Worm (Caenorhabditis elegans) whole organism, L4/young adult: Measurements from ENCODE around the gene D2096.11.
"Not testable (repeated sequence)": the region's sequence is repeated elsewhere in the genome, so short reads cannot be mapped to it uniquely, and the experiment has no call there.

ENCODE experiments used
- W03F9.2 ChIP-seq: fragments of 150-350 bp; optimal IDR thresholded peaks from 2 replicates; lab custom pipeline; 2014; ENCODE audit warnings: missing biosample characterization, missing genetic modification characterization
- dao-5 ChIP-seq: sonication (generic microtip); optimal IDR thresholded peaks from 2 replicates; lab custom pipeline; 2016; ENCODE audit warnings: missing genotype, missing genetic modification characterization, moderate library complexity, missing compliant biosample characterization
- him-1 ChIP-seq: sonication (generic microtip); optimal IDR thresholded peaks from 2 replicates; lab custom pipeline; 2016; ENCODE audit warnings: missing genotype, missing genetic modification reagents, missing genetic modification characterization, missing compliant biosample characterization

Gene D2096.11

DNA sequence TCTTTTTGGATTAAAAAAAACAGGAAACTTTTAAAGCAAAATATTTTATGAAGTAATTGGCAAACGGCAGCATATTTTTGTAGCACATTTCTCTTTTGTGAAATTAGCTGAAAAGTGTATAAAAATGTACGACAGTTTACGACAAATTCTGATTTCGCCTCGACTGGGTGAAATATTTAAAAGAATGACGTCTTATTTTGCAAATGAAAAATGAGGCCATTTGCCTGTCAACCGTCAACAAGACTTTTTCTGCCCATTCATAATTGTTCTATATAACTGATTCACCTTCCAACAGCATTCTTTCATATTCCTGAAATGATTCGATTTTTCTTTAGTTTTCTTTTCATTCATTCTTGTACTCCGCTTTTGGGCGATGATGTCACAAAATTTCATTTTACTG, 38.4 kb downstream of the D2096.11 start, which contains the start of the genes F17E9.2 and col-116:
Gene F17E9.2, plus strand, starts transcription at position 301 of the 400 bp plus-strand sequence.
Gene col-116, plus strand, starts transcription at position 315 of the 400 bp plus-strand sequence.
- TF ChIP-seq him-1 (tag; lab: Kevin White, UChicago) (no peak), dao-5 (tag; lab: Kevin White, UChicago) (no peak), W03F9.2 (no peak)

DNA sequence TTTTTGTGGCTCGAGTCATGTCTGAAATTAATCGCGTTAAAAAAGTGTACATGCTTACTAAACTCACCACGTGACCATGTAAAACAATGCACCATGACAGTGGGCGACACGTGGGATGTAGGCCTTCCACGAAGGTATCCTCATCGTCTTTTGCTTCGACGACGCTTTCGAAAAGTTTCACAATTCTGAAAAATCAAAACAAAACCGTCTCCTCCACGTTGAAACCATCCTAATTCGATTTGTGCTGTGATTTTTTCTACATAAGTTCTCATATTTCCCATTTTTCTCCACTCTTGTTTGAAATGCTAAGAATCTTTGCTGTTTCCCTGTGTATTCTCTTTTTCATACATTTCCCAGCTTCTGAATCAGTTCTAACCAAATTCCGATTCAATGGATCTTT, 39.4 kb downstream of the D2096.11 start, which contains the start of gene F17E9.3:
Gene F17E9.3, plus strand, starts transcription at position 301 of the 400 bp plus-strand sequence.
- TF ChIP-seq W03F9.2 = no peak
- TF ChIP-seq dao-5 (tag; lab: Kevin White, UChicago) = no peak

DNA sequence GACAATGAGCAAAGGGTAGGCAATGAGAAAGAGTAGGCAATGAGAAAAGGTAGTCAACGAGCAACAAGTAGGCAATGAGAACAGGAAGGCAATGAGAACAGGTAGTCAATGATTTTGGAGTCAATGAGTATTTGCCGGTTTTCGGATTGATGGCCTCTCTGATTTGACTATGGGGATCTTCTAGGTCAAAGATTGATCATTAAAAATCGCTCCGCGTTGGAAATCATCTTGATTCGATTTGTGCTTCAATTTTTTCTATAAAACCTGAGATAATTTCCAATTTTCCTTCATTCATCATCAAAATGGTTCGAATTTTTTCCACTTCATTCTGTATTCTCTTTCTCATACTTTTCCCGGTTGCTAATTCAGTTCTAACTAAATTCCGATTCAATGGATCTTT, 42.0 kb downstream of the D2096.11 start, which contains the start of gene F17E9.16:
Gene F17E9.16, plus strand, starts transcription at position 301 of the 400 bp plus-strand sequence.
- not testable (repeated sequence) for TF ChIP-seq him-1 (tag; lab: Kevin White, UChicago); dao-5 (tag; lab: Kevin White, UChicago); W03F9.2

DNA sequence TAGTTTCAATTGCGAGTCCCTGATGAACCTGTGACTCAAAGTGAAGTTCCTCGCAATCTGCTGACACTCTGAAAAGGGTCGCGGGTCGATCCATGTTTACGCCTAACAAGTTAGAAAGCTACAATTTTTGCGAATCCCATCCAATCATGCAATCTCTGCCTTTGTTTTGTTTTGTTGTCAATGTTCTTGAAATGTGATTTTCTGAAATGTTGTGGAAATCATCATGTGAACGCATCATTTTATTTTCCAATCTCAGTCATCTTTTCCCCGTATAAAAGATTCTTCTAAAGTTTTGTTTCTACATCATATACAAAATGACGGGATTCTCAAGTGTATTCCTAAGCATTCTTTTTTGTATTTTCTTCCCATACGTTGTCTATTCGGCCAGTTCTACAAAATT, 45.9 kb downstream of the D2096.11 start, which contains the start of gene F17E9.4:
Gene F17E9.4, plus strand, starts transcription at position 301 of the 400 bp plus-strand sequence.
- no peak for TF ChIP-seq dao-5 (tag; lab: Kevin White, UChicago)

DNA sequence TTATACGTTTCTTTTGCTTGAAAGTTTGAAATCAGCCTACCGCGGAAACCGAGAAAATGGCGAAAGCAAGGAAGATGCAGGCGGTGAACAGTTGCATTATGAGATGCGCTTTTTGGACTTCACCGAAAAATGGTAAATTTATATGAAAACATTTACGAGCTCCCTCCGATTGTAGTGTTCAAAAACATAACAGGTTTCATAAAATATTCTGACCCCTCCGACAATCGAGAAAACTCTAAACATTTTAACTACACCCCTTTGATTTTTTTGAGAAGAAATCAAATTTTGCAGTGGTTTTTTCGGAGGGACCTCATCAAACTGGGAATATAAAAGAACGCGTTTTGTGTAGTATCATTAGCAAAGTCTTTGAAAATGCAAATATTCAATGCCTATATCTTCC, 47.0 kb downstream of the D2096.11 start, which contains the start of the genes F17E9.18 and F17E9.15:
Gene F17E9.18, minus strand, starts transcription at position 101 of the 400 bp plus-strand sequence.
Gene F17E9.15, plus strand, starts transcription at position 368 of the 400 bp plus-strand sequence.
- TF ChIP-seq W03F9.2 = no peak

DNA sequence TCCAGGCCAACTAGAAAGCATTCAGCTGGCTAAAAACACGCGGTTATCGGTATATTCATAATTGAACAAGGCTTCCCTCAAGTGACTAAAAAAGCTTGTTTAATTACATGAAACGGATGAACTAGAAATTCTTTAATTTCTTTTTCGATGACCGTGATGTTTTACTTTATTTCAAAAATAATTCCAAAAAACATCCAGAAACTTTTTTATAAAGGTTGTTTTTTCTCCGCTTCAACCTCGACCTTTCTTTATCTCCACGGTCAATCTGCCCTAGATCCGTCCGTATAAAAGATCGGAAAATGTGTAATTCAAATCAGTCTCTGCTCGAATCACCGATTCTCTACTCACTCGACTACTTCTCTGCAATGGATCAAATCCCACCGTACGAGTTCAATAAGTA, 48.5 kb downstream of the D2096.11 start, which contains the start of gene F17E9.5:
Gene F17E9.5, plus strand, starts transcription at position 301 of the 400 bp plus-strand sequence.
- TF ChIP-seq W03F9.2 = no peak
- TF ChIP-seq him-1 (tag; lab: Kevin White, UChicago) = no peak
- no peak for TF ChIP-seq dao-5 (tag; lab: Kevin White, UChicago)

- no peak for TF ChIP-seq him-1 (tag; lab: Kevin White, UChicago)
Observed at ce11 chrIV:8342385-8342784, 51.6 kb downstream of the D2096.11 start, which contains the start of gene lgc-5. lgc-5 (plus strand) TSS chrIV:8342685.

DNA sequence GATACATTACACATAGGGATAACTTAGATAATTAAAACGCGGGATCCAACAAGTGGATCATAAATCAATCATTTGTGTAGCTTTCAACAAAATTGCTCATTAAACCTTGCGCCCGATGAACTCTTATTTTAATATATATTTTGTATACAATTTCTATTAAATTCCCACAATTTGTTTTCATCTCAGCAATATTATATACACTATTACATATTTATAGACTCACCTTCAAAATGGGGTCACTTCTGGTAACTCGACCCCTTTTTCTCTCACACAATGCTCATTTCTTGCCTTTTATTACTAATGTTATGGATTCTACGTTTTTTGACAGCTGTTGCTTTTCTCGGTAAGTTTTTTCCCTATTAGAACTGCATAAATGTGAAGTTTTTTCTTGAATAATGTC, 54.4 kb downstream of the D2096.11 start, which contains the start of gene lgc-6:
Gene lgc-6, plus strand, starts transcription at position 301 of the 400 bp plus-strand sequence.
- TF ChIP-seq W03F9.2 (no peak), him-1 (tag; lab: Kevin White, UChicago) (no peak), dao-5 (tag; lab: Kevin White, UChicago) (no peak)
